Worm (Caenorhabditis elegans) whole organism, late embryonic: Measurements from ENCODE around the gene magu-4.

Source experiments
- C08G9.2 ChIP-seq: sonication (generic microtip); optimal IDR thresholded peaks from 2 replicates; lab custom pipeline; 2016; ENCODE audit warnings: mild to moderate bottlenecking, missing genetic modification characterization, moderate library complexity, missing compliant biosample characterization
- K02D7.2 ChIP-seq: sonication (generic microtip); optimal IDR thresholded peaks from 2 replicates; lab custom pipeline; 2017; ENCODE audit warnings: mild to moderate bottlenecking, missing genetic modification characterization, missing compliant biosample characterization
- T23F11.4 ChIP-seq: fragments of 200-800 bp; sonication (Bioruptor generic); optimal IDR thresholded peaks from 2 replicates; lab custom pipeline; 2018; ENCODE audit warnings: mild to moderate bottlenecking, missing genetic modification characterization, missing compliant biosample characterization
- Y22D7AL.16 ChIP-seq: sonication (generic microtip); optimal IDR thresholded peaks from 2 replicates; lab custom pipeline; 2016; ENCODE audit warnings: missing genetic modification characterization, missing compliant biosample characterization
- ahr-1 ChIP-seq: sonication (generic microtip); optimal IDR thresholded peaks from 2 replicates; lab custom pipeline; 2016; ENCODE audit warnings: missing genetic modification characterization, missing compliant biosample characterization
- ama-1 ChIP-seq: fragments of 150-350 bp; optimal IDR thresholded peaks from 2 replicates; lab custom pipeline; 2014
- ceh-14 ChIP-seq: sonication (generic microtip); optimal IDR thresholded peaks from 2 replicates; lab custom pipeline; 2016; ENCODE audit warnings: missing genotype, missing genetic modification characterization, missing compliant biosample characterization
- ceh-31 ChIP-seq: sonication (generic microtip); optimal IDR thresholded peaks from 2 replicates; lab custom pipeline; 2016; ENCODE audit warnings: missing genetic modification characterization, missing compliant biosample characterization
- ceh-34 ChIP-seq: sonication (generic microtip); optimal IDR thresholded peaks from 2 replicates; lab custom pipeline; 2016; ENCODE audit warnings: mild to moderate bottlenecking, missing genetic modification characterization, missing compliant biosample characterization
- ceh-6 ChIP-seq: fragments of 200-800 bp; sonication (Bioruptor generic); optimal IDR thresholded peaks from 2 replicates; lab custom pipeline; 2018; ENCODE audit warnings: mild to moderate bottlenecking, missing genetic modification characterization, missing compliant biosample characterization
- dve-1 ChIP-seq: sonication (generic microtip); optimal IDR thresholded peaks from 2 replicates; lab custom pipeline; 2017; ENCODE audit warnings: antibody characterized with exemption, mild to moderate bottlenecking, missing genetic modification characterization, missing compliant biosample characterization
- eyg-1 ChIP-seq: sonication (generic microtip); optimal IDR thresholded peaks from 2 replicates; lab custom pipeline; 2016; ENCODE audit warnings: missing genotype, missing genetic modification characterization, missing compliant biosample characterization
- fkh-10 ChIP-seq: fragments of 150-350 bp; optimal IDR thresholded peaks from 2 replicates; lab custom pipeline; 2014; ENCODE audit warnings: missing biosample characterization, missing genetic modification reagents, missing genetic modification characterization
- fkh-6 ChIP-seq: sonication (generic microtip); optimal IDR thresholded peaks from 2 replicates; lab custom pipeline; 2016; ENCODE audit warnings: missing genetic modification characterization, missing compliant biosample characterization
- hlh-13 ChIP-seq: fragments of 200-800 bp; sonication (Bioruptor generic); optimal IDR thresholded peaks from 2 replicates; lab custom pipeline; 2018; ENCODE audit warnings: mild to moderate bottlenecking, missing genetic modification characterization, missing compliant biosample characterization
- hlh-30 ChIP-seq: sonication (generic microtip); optimal IDR thresholded peaks from 2 replicates; lab custom pipeline; 2017; ENCODE audit warnings: antibody characterized with exemption, missing genetic modification characterization, missing compliant biosample characterization; ENCODE audit not compliant: insufficient read depth
- hlh-8 ChIP-seq: sonication (generic microtip); optimal IDR thresholded peaks from 2 replicates; lab custom pipeline; 2016; ENCODE audit warnings: missing genotype, missing genetic modification characterization, missing compliant biosample characterization
- lim-6 ChIP-seq: sonication (generic microtip); optimal IDR thresholded peaks from 2 replicates; lab custom pipeline; 2016; ENCODE audit warnings: missing genetic modification characterization, missing compliant biosample characterization
- mec-3 ChIP-seq: sonication (generic microtip); optimal IDR thresholded peaks from 2 replicates; lab custom pipeline; 2016; ENCODE audit warnings: borderline replicate concordance, missing genetic modification characterization, missing compliant biosample characterization
- nfya-1 ChIP-seq: sonication (generic microtip); optimal IDR thresholded peaks from 2 replicates; lab custom pipeline; 2017; ENCODE audit warnings: missing genetic modification characterization, mild to moderate bottlenecking, missing compliant biosample characterization, antibody characterized with exemption, moderate library complexity
- odd-2 ChIP-seq: sonication (generic microtip); optimal IDR thresholded peaks from 2 replicates; lab custom pipeline; 2017; ENCODE audit warnings: antibody characterized with exemption, mild to moderate bottlenecking, missing genetic modification characterization, missing compliant biosample characterization
- pag-3 ChIP-seq: sonication (generic microtip); optimal IDR thresholded peaks from 2 replicates; lab custom pipeline; 2016; ENCODE audit warnings: missing compliant biosample characterization, missing genetic modification characterization, borderline replicate concordance
- pat-9 ChIP-seq: fragments of 200-800 bp; sonication (Bioruptor generic); optimal IDR thresholded peaks from 2 replicates; lab custom pipeline; 2018; ENCODE audit warnings: mild to moderate bottlenecking, missing genetic modification characterization, moderate library complexity, missing compliant biosample characterization
- pax-1 ChIP-seq: fragments of 150-350 bp; optimal IDR thresholded peaks from 2 replicates; lab custom pipeline; 2014; ENCODE audit warnings: missing biosample characterization, missing genetic modification characterization
- pha-2 ChIP-seq: sonication (generic microtip); optimal IDR thresholded peaks from 2 replicates; lab custom pipeline; 2017; ENCODE audit warnings: mild to moderate bottlenecking, missing genetic modification characterization, missing compliant biosample characterization
- pha-4 ChIP-seq: fragments of 150-350 bp; optimal IDR thresholded peaks from 2 replicates; lab custom pipeline; 2018; ENCODE audit warnings: missing biosample characterization, missing genetic modification reagents, missing genetic modification characterization
- pqm-1 ChIP-seq: sonication (generic microtip); optimal IDR thresholded peaks from 2 replicates; lab custom pipeline; 2016; ENCODE audit warnings: missing genetic modification characterization, missing compliant biosample characterization
- ref-2 ChIP-seq: sonication (generic microtip); optimal IDR thresholded peaks from 2 replicates; lab custom pipeline; 2016; ENCODE audit warnings: missing genetic modification characterization, missing compliant biosample characterization
- sdc-2 ChIP-seq: sonication (generic microtip); optimal IDR thresholded peaks from 2 replicates; lab custom pipeline; 2016; ENCODE audit warnings: missing genotype, missing genetic modification characterization, missing compliant biosample characterization
- sox-2 ChIP-seq: fragments of 200-800 bp; sonication (Bioruptor generic); IDR thresholded peaks from 2 replicates; pipeline ENCODE4 v1.3.6; 2022; ENCODE audit warnings: missing genetic modification reagents, missing genetic modification characterization, missing compliant biosample characterization
- tbx-7 ChIP-seq: sonication (generic microtip); optimal IDR thresholded peaks from 2 replicates; lab custom pipeline; 2016; ENCODE audit warnings: missing genotype, missing genetic modification characterization, missing compliant biosample characterization
- ttx-3 ChIP-seq: sonication (generic microtip); optimal IDR thresholded peaks from 2 replicates; lab custom pipeline; 2016; ENCODE audit warnings: missing genetic modification reagents, missing genetic modification characterization, missing compliant biosample characterization
- unc-3 ChIP-seq, 2 experiments: fragments of 200-800 bp in 1 of 2; sonication (Bioruptor generic) in 1 of 2; sonication (generic microtip) in 1 of 2; conservative IDR thresholded peaks in 1 of 2; optimal IDR thresholded peaks in 1 of 2; 2 replicates each; pipeline versions ENCODE4 v1.3.6 to Lab custom; 2016 to 2022; ENCODE audit warnings: missing compliant biosample characterization in 2 of 2, missing genetic modification characterization in 2 of 2, missing genetic modification reagents in 1 of 2
- unc-42 ChIP-seq: sonication (generic microtip); optimal IDR thresholded peaks from 2 replicates; lab custom pipeline; 2016; ENCODE audit warnings: missing genotype, missing genetic modification characterization, missing compliant biosample characterization
- unc-55 ChIP-seq: sonication (generic microtip); optimal IDR thresholded peaks from 2 replicates; lab custom pipeline; 2017; ENCODE audit warnings: missing biosample characterization, missing genetic modification reagents, missing genetic modification characterization
- unc-86 ChIP-seq: sonication (generic microtip); optimal IDR thresholded peaks from 2 replicates; lab custom pipeline; 2016; ENCODE audit warnings: missing genetic modification characterization, missing compliant biosample characterization
- zip-5 ChIP-seq: sonication (generic microtip); optimal IDR thresholded peaks from 2 replicates; lab custom pipeline; 2016; ENCODE audit warnings: missing genetic modification characterization, missing compliant biosample characterization
- ztf-16 ChIP-seq: sonication (generic microtip); optimal IDR thresholded peaks from 2 replicates; lab custom pipeline; 2017; ENCODE audit warnings: missing genetic modification characterization, missing compliant biosample characterization

The magu-4 gene

ce11 chrIV:10009536-10009935 is at the start of gene magu-4:
Gene magu-4, plus strand, starts transcription at chrIV:10009753.
- TF ChIP-seq eyg-1: no peak
- no peak for TF ChIP-seq nfya-1
- TF ChIP-seq K02D7.2: no peak
- TF ChIP-seq ttx-3 (tag; lab: Kevin White, UChicago): no peak
- TF ChIP-seq hlh-13: no peak
- TF ChIP-seq unc-86 (tag; lab: Kevin White, UChicago): no peak
- no peak for TF ChIP-seq unc-42
- TF ChIP-seq sox-2 (GFP tag; lab: Robert Waterston, UW): no peak
- no peak for TF ChIP-seq ceh-31
- TF ChIP-seq hlh-30 (tag; lab: Kevin White, UChicago): no peak
- no peak for TF ChIP-seq ceh-6 (GFP tag; lab: Kevin White, UChicago)
- no peak for TF ChIP-seq pha-4 (tag; lab: Kevin White, UChicago)
- no peak for TF ChIP-seq C08G9.2
- no peak for TF ChIP-seq ref-2 (tag; lab: Kevin White, UChicago)
- TF ChIP-seq T23F11.4: no peak
- no peak for TF ChIP-seq fkh-6 (tag; lab: Kevin White, UChicago)
- TF ChIP-seq hlh-8 (tag; lab: Kevin White, UChicago): no peak
- no peak for TF ChIP-seq pat-9 (tag; lab: Kevin White, UChicago)
- TF ChIP-seq, all 69 proteins: peak for 0

DNA sequence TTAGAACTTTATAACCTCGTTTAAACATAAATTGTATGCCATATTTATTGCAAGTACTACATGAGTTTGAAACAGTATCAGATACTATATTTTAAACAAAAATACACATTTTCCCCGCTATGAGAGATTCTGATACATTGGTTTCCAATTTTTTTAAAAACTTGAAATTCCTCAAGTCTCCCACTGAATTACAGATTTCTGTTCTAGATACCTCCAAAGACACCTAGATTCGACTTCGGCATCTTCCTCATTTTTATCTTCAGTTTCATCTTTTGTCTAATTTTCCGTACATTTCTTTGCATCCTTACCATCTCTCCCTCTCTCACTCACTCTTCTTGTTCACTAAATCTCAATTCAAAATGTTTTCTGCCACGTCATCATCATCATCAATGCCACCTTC is 45.6 kb upstream of the magu-4 start, which contains the start of gene T13H10.2:
T13H10.2 (plus strand) TSS at position 301 of the 400 bp plus-strand sequence.
- TF ChIP-seq ref-2 (tag; lab: Kevin White, UChicago): no peak
- TF ChIP-seq lim-6 (tag; lab: Kevin White, UChicago): no peak
- TF ChIP-seq ceh-14 (tag; lab: Kevin White, UChicago): no peak
- TF ChIP-seq ahr-1 (tag; lab: Kevin White, UChicago): no peak
- TF ChIP-seq odd-2 (tag; lab: Kevin White, UChicago): no peak
- no peak for TF ChIP-seq ama-1
- no peak for TF ChIP-seq pat-9 (tag; lab: Kevin White, UChicago)
- TF ChIP-seq ztf-16 (tag; lab: Kevin White, UChicago): no peak
- no peak for TF ChIP-seq hlh-13
- TF ChIP-seq sdc-2 (tag; lab: Kevin White, UChicago): no peak
- TF ChIP-seq pha-2 (tag; lab: Kevin White, UChicago): no peak
- TF ChIP-seq pqm-1 (tag; lab: Kevin White, UChicago): no peak
- TF ChIP-seq unc-3 (GFP tag; conservative IDR thresholded peaks at IDR 0.05; lab: Robert Waterston, UW): no peak
- no peak for TF ChIP-seq unc-3 (tag; optimal IDR thresholded peaks at IDR 0.05; lab: Kevin White, UChicago)
- no peak for TF ChIP-seq pax-1 (tag; lab: Kevin White, UChicago)
- no peak for TF ChIP-seq ttx-3 (tag; lab: Kevin White, UChicago)
- no peak for TF ChIP-seq Y22D7AL.16 (tag; lab: Kevin White, UChicago)
- TF ChIP-seq fkh-10 (GFP tag; lab: Kevin White, UChicago): no peak
- TF ChIP-seq tbx-7: no peak
- TF ChIP-seq mec-3 (tag; lab: Kevin White, UChicago): no peak

- TF ChIP-seq ceh-31 (no peak), tbx-7 (no peak), unc-55 (GFP tag; lab: Kevin White, UChicago) (no peak), dve-1 (tag; lab: Kevin White, UChicago) (no peak), ceh-34 (tag; lab: Kevin White, UChicago) (no peak), C08G9.2 (no peak), pha-2 (tag; lab: Kevin White, UChicago) (no peak), pag-3 (tag; lab: Kevin White, UChicago) (no peak), T23F11.4 (no peak), sox-2 (GFP tag; lab: Robert Waterston, UW) (no peak), ama-1 (no peak), zip-5 (no peak)
These were observed 40.5 kb upstream of the magu-4 start, which contains the start of the genes kin-5 and C47E12.11 for ce11 chrIV:9969081-9969480. Gene kin-5, minus strand, starts transcription at chrIV:9969181. Gene C47E12.11, plus strand, starts transcription at chrIV:9969400.
